Worm (Caenorhabditis elegans) whole organism, midembryonic: ENCODE results near the gene vav-1.

Source experiments
- cog-1 ChIP-seq: sonication (generic microtip); optimal IDR thresholded peaks from 2 replicates; lab custom pipeline; 2016; ENCODE audit warnings: missing genetic modification characterization, missing compliant biosample characterization
- ref-1 ChIP-seq: fragments of 200-800 bp; sonication (Bioruptor generic); conservative IDR thresholded peaks from 2 replicates; pipeline ENCODE4 v1.3.6; 2022; ENCODE audit warnings: missing genetic modification reagents, missing genetic modification characterization, missing compliant biosample characterization
- ztf-23 ChIP-seq: fragments of 200-800 bp; sonication (Bioruptor generic); IDR thresholded peaks from 2 replicates; pipeline ENCODE4 v1.3.6; 2022; ENCODE audit warnings: missing genetic modification reagents, missing genetic modification characterization, missing compliant biosample characterization

DNA sequence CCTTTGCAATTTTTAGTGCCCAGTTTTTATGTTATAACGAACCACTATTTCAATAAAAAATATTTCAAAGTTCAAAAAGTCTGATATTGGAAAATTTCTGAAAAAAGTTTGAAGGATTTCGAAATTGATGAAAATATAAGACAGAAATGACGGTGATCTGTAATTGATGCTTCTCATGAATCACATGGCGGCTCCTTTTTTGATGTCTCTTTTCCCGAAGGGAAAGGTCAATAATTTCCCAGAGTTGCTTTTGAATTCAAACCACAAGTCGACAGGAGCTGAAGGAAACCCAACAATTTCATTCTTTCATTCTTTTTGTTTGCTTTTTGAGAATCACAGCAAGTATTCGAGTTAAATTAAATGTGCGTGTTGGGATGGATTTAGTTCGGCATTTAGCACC, 59.7 kb downstream of the vav-1 start, which contains the start of gene B0563.18:
- TF ChIP-seq ztf-23 (GFP tag; lab: Robert Waterston, UW) (no peak), cog-1 (tag; lab: Kevin White, UChicago) (no peak), ref-1 (GFP tag; lab: Robert Waterston, UW) (no peak)
